Worm (Caenorhabditis elegans) whole organism, L1 larva: ENCODE results near the gene brc-1.

ENCODE experiments used
- C04F5.9 ChIP-seq: sonication (generic microtip); optimal IDR thresholded peaks from 2 replicates; lab custom pipeline; 2016; ENCODE audit warnings: missing genetic modification characterization, missing compliant biosample characterization
- C34B4.2 ChIP-seq: sonication (generic microtip); optimal IDR thresholded peaks from 2 replicates; lab custom pipeline; 2017; ENCODE audit warnings: mild to moderate bottlenecking, missing genetic modification characterization, missing compliant biosample characterization
- alr-1 ChIP-seq: fragments of 200-800 bp; sonication (Bioruptor generic); optimal IDR thresholded peaks from 2 replicates; lab custom pipeline; 2018; ENCODE audit warnings: borderline replicate concordance, mild to moderate bottlenecking, missing genetic modification characterization, missing compliant biosample characterization
- aly-2 ChIP-seq: fragments of 150-350 bp; optimal IDR thresholded peaks from 2 replicates; lab custom pipeline; 2014; ENCODE audit warnings: missing biosample characterization, missing genetic modification characterization
- ceh-88 ChIP-seq: fragments of 200-800 bp; sonication (Bioruptor generic); IDR thresholded peaks from 2 replicates; pipeline ENCODE4 v1.3.6; 2022; ENCODE audit warnings: missing genetic modification characterization, missing compliant biosample characterization
- dpl-1 ChIP-seq, 3 experiments: fragments of 150-350 bp in 2 of 3; sonication (generic microtip) in 1 of 3; optimal IDR thresholded peaks; 2 replicates each; lab custom pipeline; 2014 to 2017; ENCODE audit warnings: missing biosample characterization in 3 of 3, missing genetic modification characterization in 3 of 3, missing genetic modification reagents in 3 of 3
- efl-1 ChIP-seq, 4 experiments: fragments of 150-350 bp; optimal IDR thresholded peaks in 3 of 4; peaks in 1 of 4; 1 replicate in 1 of 4; 2 replicates in 3 of 4; lab custom pipeline; 2014; ENCODE audit warnings: missing biosample characterization in 2 of 4, missing genetic modification characterization in 2 of 4, missing genetic modification reagents in 2 of 4
- egl-27 ChIP-seq, 2 experiments: fragments of 150-350 bp in 1 of 2; sonication (generic microtip); optimal IDR thresholded peaks; 3 replicates each; lab custom pipeline; 2017 to 2018; ENCODE audit warnings: missing biosample characterization in 2 of 2, missing genetic modification characterization in 2 of 2, missing genetic modification reagents in 2 of 2
- elt-2 ChIP-seq: sonication (generic microtip); optimal IDR thresholded peaks from 2 replicates; lab custom pipeline; 2016; ENCODE audit warnings: missing genetic modification characterization, mild to moderate bottlenecking, inconsistent platforms, missing compliant biosample characterization, missing genetic modification reagents
- elt-3 ChIP-seq, 6 experiments: fragments of 150-350 bp in 1 of 6; sonication (generic microtip); optimal IDR thresholded peaks; 2 replicates each; lab custom pipeline; 2017 to 2018; ENCODE audit warnings: missing biosample characterization in 6 of 6, missing genetic modification characterization in 6 of 6, inconsistent platforms in 1 of 6
- ets-5 ChIP-seq: fragments of 200-800 bp; sonication (Bioruptor generic); IDR thresholded peaks from 2 replicates; pipeline ENCODE4 v1.3.6; 2022; ENCODE audit warnings: missing genetic modification characterization, missing compliant biosample characterization
- fkh-10 ChIP-seq: sonication (generic microtip); optimal IDR thresholded peaks from 2 replicates; lab custom pipeline; 2017; ENCODE audit warnings: missing biosample characterization, missing genetic modification reagents, missing genetic modification characterization
- fkh-8 ChIP-seq: sonication (generic microtip); optimal IDR thresholded peaks from 2 replicates; lab custom pipeline; 2016; ENCODE audit warnings: mild to moderate bottlenecking, missing genetic modification characterization, missing compliant biosample characterization
- hlh-17 ChIP-seq: fragments of 200-800 bp; sonication (Bioruptor generic); optimal IDR thresholded peaks from 2 replicates; lab custom pipeline; 2018; ENCODE audit warnings: missing genetic modification characterization, mild to moderate bottlenecking, missing compliant biosample characterization, moderate library complexity, borderline replicate concordance
- irx-1 ChIP-seq: sonication (generic microtip); optimal IDR thresholded peaks from 2 replicates; lab custom pipeline; 2016; ENCODE audit warnings: missing genetic modification characterization, missing compliant biosample characterization
- lin-35 ChIP-seq, 2 experiments: fragments of 150-350 bp; optimal IDR thresholded peaks; 2 replicates each; lab custom pipeline; 2014; ENCODE audit warnings: missing biosample characterization in 2 of 2, missing genetic modification characterization in 2 of 2, missing genetic modification reagents in 2 of 2
- lir-3 ChIP-seq: sonication (generic microtip); optimal IDR thresholded peaks from 2 replicates; lab custom pipeline; 2016; ENCODE audit warnings: mild to moderate bottlenecking, missing genetic modification characterization, moderate library complexity, missing compliant biosample characterization; ENCODE audit not compliant: poor library complexity
- mab-9 ChIP-seq: fragments of 200-800 bp; sonication (Bioruptor generic); IDR thresholded peaks from 2 replicates; pipeline ENCODE4 v1.3.6; 2022; ENCODE audit warnings: missing genetic modification reagents, missing genetic modification characterization, missing compliant biosample characterization
- mef-2 ChIP-seq: fragments of 150-350 bp; optimal IDR thresholded peaks from 2 replicates; lab custom pipeline; 2014; ENCODE audit warnings: missing biosample characterization, missing genetic modification characterization
- mep-1 ChIP-seq: fragments of 150-350 bp; optimal IDR thresholded peaks from 2 replicates; lab custom pipeline; 2014; ENCODE audit warnings: missing biosample characterization, missing genetic modification characterization
- nhr-20 ChIP-seq: sonication (generic microtip); optimal IDR thresholded peaks from 2 replicates; lab custom pipeline; 2016; ENCODE audit warnings: mild to moderate bottlenecking, missing genetic modification characterization, missing compliant biosample characterization
- nhr-28 ChIP-seq: fragments of 150-350 bp; optimal IDR thresholded peaks from 2 replicates; lab custom pipeline; 2014; ENCODE audit warnings: missing biosample characterization, missing genetic modification characterization
- nhr-71 ChIP-seq: sonication (generic microtip); optimal IDR thresholded peaks from 2 replicates; lab custom pipeline; 2016; ENCODE audit warnings: mild to moderate bottlenecking, missing genetic modification characterization, moderate library complexity, missing compliant biosample characterization
- nhr-76 ChIP-seq: sonication (generic microtip); optimal IDR thresholded peaks from 2 replicates; lab custom pipeline; 2017; ENCODE audit warnings: missing biosample characterization, missing genetic modification characterization
- nhr-77 ChIP-seq: fragments of 150-350 bp; optimal IDR thresholded peaks from 2 replicates; lab custom pipeline; 2014; ENCODE audit warnings: missing biosample characterization, missing genetic modification characterization
- nhr-85 ChIP-seq: sonication (generic microtip); peaks from one replicate; lab custom pipeline; 2016; ENCODE audit warnings: missing genetic modification characterization, inconsistent platforms, missing compliant biosample characterization
- nhr-90 ChIP-seq: sonication (generic microtip); optimal IDR thresholded peaks from 2 replicates; lab custom pipeline; 2016; ENCODE audit warnings: mild to moderate bottlenecking, missing genetic modification characterization, missing compliant biosample characterization; ENCODE audit not compliant: poor library complexity
- pag-3 ChIP-seq: sonication (generic microtip); optimal IDR thresholded peaks from 2 replicates; lab custom pipeline; 2017; ENCODE audit warnings: missing genetic modification characterization, mild to moderate bottlenecking, missing compliant biosample characterization, antibody characterized with exemption, borderline replicate concordance; ENCODE audit not compliant: insufficient read depth
- pax-3 ChIP-seq: fragments of 200-800 bp; sonication (Bioruptor generic); optimal IDR thresholded peaks from 2 replicates; lab custom pipeline; 2018; ENCODE audit warnings: mild to moderate bottlenecking, missing genetic modification characterization, moderate library complexity, missing compliant biosample characterization
- pqm-1 ChIP-seq: sonication (generic microtip); optimal IDR thresholded peaks from 3 replicates; lab custom pipeline; 2017; ENCODE audit warnings: missing biosample characterization, missing genetic modification characterization
- rnt-1 ChIP-seq: sonication (generic microtip); optimal IDR thresholded peaks from 2 replicates; lab custom pipeline; 2016; ENCODE audit warnings: mild to moderate bottlenecking, missing genetic modification characterization, moderate library complexity, missing compliant biosample characterization
- skn-1 ChIP-seq: fragments of 150-350 bp; optimal IDR thresholded peaks from 2 replicates; lab custom pipeline; 2014; ENCODE audit warnings: missing biosample characterization, missing genetic modification characterization
- snpc-4 ChIP-seq: fragments of 150-350 bp; optimal IDR thresholded peaks from 2 replicates; lab custom pipeline; 2014; ENCODE audit warnings: missing biosample characterization, missing genetic modification characterization
- snu-23 ChIP-seq: sonication (generic microtip); optimal IDR thresholded peaks from 2 replicates; lab custom pipeline; 2016; ENCODE audit warnings: missing genetic modification characterization, missing compliant biosample characterization
- swsn-7 ChIP-seq: sonication (generic microtip); optimal IDR thresholded peaks from 2 replicates; lab custom pipeline; 2016; ENCODE audit warnings: missing genetic modification characterization, missing compliant biosample characterization
- tlp-1 ChIP-seq: fragments of 150-350 bp; optimal IDR thresholded peaks from 2 replicates; lab custom pipeline; 2014; ENCODE audit warnings: missing biosample characterization, missing genetic modification characterization
- unc-130 ChIP-seq: fragments of 150-350 bp; optimal IDR thresholded peaks from 2 replicates; lab custom pipeline; 2017; ENCODE audit warnings: missing biosample characterization, missing genetic modification characterization, inconsistent platforms
- unc-30 ChIP-seq: sonication (generic microtip); optimal IDR thresholded peaks from 2 replicates; lab custom pipeline; 2017; ENCODE audit warnings: missing biosample characterization, missing genetic modification characterization
- unc-62 ChIP-seq: fragments of 150-350 bp; optimal IDR thresholded peaks from 2 replicates; lab custom pipeline; 2014; ENCODE audit warnings: missing biosample characterization, missing genetic modification reagents, missing genetic modification characterization
- vab-15 ChIP-seq: sonication (generic microtip); optimal IDR thresholded peaks from 2 replicates; lab custom pipeline; 2017; ENCODE audit warnings: missing genotype, mild to moderate bottlenecking, missing genetic modification characterization, missing compliant biosample characterization
- ztf-11 ChIP-seq, 2 experiments: sonication (generic microtip); optimal IDR thresholded peaks; 2 replicates each; lab custom pipeline; 2016 to 2017; ENCODE audit warnings: missing genetic modification characterization in 2 of 2, missing biosample characterization in 1 of 2, missing compliant biosample characterization in 1 of 2
- ztf-4 ChIP-seq: fragments of 150-350 bp; optimal IDR thresholded peaks from 2 replicates; lab custom pipeline; 2014; ENCODE audit warnings: missing biosample characterization, missing genetic modification characterization

The brc-1 gene

ce11 chrIII:3907587-3907986 is 44.8 kb upstream of the brc-1 start, which contains the start of gene mmcm-1:
TSS of gene mmcm-1 (minus strand) at chrIII:3907687.
- TF ChIP-seq C04F5.9 (tag; lab: Kevin White, UChicago) (no peak), unc-30 (no peak), mep-1 (no peak), skn-1 (tag; lab: Kevin White, UChicago) (no peak), rnt-1 (tag; lab: Kevin White, UChicago) (no peak), alr-1 (tag; lab: Kevin White, UChicago) (no peak), mab-9 (GFP tag; lab: Robert Waterston, UW) (no peak), ztf-11 (tag; optimal IDR thresholded peaks at IDR 0.05; lab: Kevin White, UChicago) (no peak)

- no peak for TF ChIP-seq vab-15 (tag; lab: Kevin White, UChicago)
- TF ChIP-seq unc-130 (tag; lab: Kevin White, UChicago): no peak
- no peak for TF ChIP-seq nhr-76
- TF ChIP-seq irx-1: no peak
- no peak for TF ChIP-seq nhr-90 (tag; lab: Kevin White, UChicago)
- TF ChIP-seq nhr-28 (tag; lab: Kevin White, UChicago): no peak
- TF ChIP-seq unc-62 (GFP tag; lab: Kevin White, UChicago): no peak
- TF ChIP-seq pqm-1: no peak
- no peak for TF ChIP-seq egl-27 (tag; optimal IDR thresholded peaks at IDR 0.05; lab: Kevin White, UChicago)
- no peak for TF ChIP-seq lir-3 (tag; lab: Kevin White, UChicago)
- TF ChIP-seq fkh-8 (tag; lab: Kevin White, UChicago): no peak
- TF ChIP-seq mep-1: no peak
- TF ChIP-seq ceh-88 (GFP tag; lab: Robert Waterston, UW): no peak
- no peak for TF ChIP-seq ztf-4
- no peak for TF ChIP-seq nhr-20
Observed at ce11 chrIII:3906481-3906880, 43.7 kb upstream of the brc-1 start.

ce11 chrIII:3902588-3903325 is 40.0 kb upstream of the brc-1 start:
- TF ChIP-seq nhr-85 (no peak), C04F5.9 (tag; lab: Kevin White, UChicago) (no peak), mef-2 (tag; lab: Kevin White, UChicago) (no peak), pag-3 (tag; lab: Kevin White, UChicago) (no peak), unc-62 (GFP tag; lab: Kevin White, UChicago) (no peak), snu-23 (GFP tag; lab: Kevin White, UChicago) (no peak), hlh-17 (GFP tag; lab: Kevin White, UChicago) (no peak), ztf-4 (peak; percentile 56), C34B4.2 (no peak), nhr-71 (peak; percentile 3), efl-1 (optimal IDR thresholded peaks at IDR 0.05; lab: Kevin White, UChicago) (no peak), efl-1 (GFP tag; optimal IDR thresholded peaks at IDR 0.05 in 1 of 2; lab: Kevin White, UChicago) (peak in 1 of 2 experiments; percentile 51), nhr-77 (tag; lab: Kevin White, UChicago) (no peak), ets-5 (GFP tag; lab: Robert Waterston, UW) (no peak), fkh-10 (GFP tag; lab: Kevin White, UChicago) (no peak), swsn-7 (tag; lab: Kevin White, UChicago) (no peak), mep-1 (no peak), ceh-88 (GFP tag; lab: Robert Waterston, UW) (no peak), tlp-1 (tag; lab: Kevin White, UChicago) (no peak), snpc-4 (tag; lab: Kevin White, UChicago) (no peak), elt-2 (tag; lab: Kevin White, UChicago) (no peak), pax-3 (tag; lab: Kevin White, UChicago) (no peak), dpl-1 (GFP tag; optimal IDR thresholded peaks at IDR 0.05; lab: Kevin White, UChicago) (no peak), lin-35 (GFP tag; optimal IDR thresholded peaks at IDR 0.05; lab: Kevin White, UChicago) (no peak), aly-2 (tag; lab: Kevin White, UChicago) (no peak), skn-1 (tag; lab: Kevin White, UChicago) (no peak), elt-3 (tag; optimal IDR thresholded peaks at IDR 0.05; lab: Kevin White, UChicago) (no peak)
